Worm (Caenorhabditis elegans) whole organism, midembryonic: ENCODE data around the gene oac-21.

Experiments
- flt-1 ChIP-seq: fragments of 200-800 bp; sonication (Bioruptor generic); IDR thresholded peaks from 2 replicates; pipeline ENCODE4 v1.3.6; 2022; ENCODE audit warnings: missing genetic modification characterization, missing compliant biosample characterization
- klf-2 ChIP-seq: fragments of 200-800 bp; sonication (Bioruptor generic); conservative IDR thresholded peaks from 2 replicates; pipeline ENCODE4 v1.3.6; 2022; ENCODE audit warnings: missing genetic modification reagents, missing genetic modification characterization, missing compliant biosample characterization

ce11 chrIV:3841607-3842006 lies 47.5 kb upstream of the oac-21 start:
- TF ChIP-seq klf-2 (GFP tag; lab: Robert Waterston, UW) (no peak), flt-1 (GFP tag; lab: Robert Waterston, UW) (no peak)
